Worm (Caenorhabditis elegans) whole organism, L3 larva: Measurements from ENCODE around the gene F17C11.11.

Experiments used
- R02D3.7 ChIP-seq: fragments of 150-350 bp; optimal IDR thresholded peaks from 2 replicates; lab custom pipeline; 2014; ENCODE audit warnings: missing biosample characterization, missing genetic modification characterization
- ZK546.5 ChIP-seq: sonication (generic microtip); optimal IDR thresholded peaks from 2 replicates; lab custom pipeline; 2017; ENCODE audit warnings: missing biosample characterization, missing genetic modification characterization
- aly-2 ChIP-seq: fragments of 150-350 bp; optimal IDR thresholded peaks from 2 replicates; lab custom pipeline; 2014; ENCODE audit warnings: missing biosample characterization, missing genetic modification characterization
- ama-1 ChIP-seq: fragments of 150-350 bp; optimal IDR thresholded peaks from 2 replicates; lab custom pipeline; 2018
- ceh-16 ChIP-seq: sonication (generic microtip); optimal IDR thresholded peaks from 2 replicates; lab custom pipeline; 2017; ENCODE audit warnings: missing biosample characterization, missing genetic modification characterization
- ceh-82 ChIP-seq: fragments of 150-350 bp; optimal IDR thresholded peaks from 2 replicates; lab custom pipeline; 2014; ENCODE audit warnings: missing biosample characterization, missing genetic modification characterization
- ceh-9 ChIP-seq: sonication (generic microtip); optimal IDR thresholded peaks from 2 replicates; lab custom pipeline; 2018; ENCODE audit warnings: missing biosample characterization, missing genetic modification characterization
- egl-27 ChIP-seq: sonication (generic microtip); optimal IDR thresholded peaks from 4 replicates; lab custom pipeline; 2017; ENCODE audit warnings: missing biosample characterization, missing genetic modification reagents, missing genetic modification characterization
- egl-5 ChIP-seq: fragments of 150-350 bp; optimal IDR thresholded peaks from 2 replicates; lab custom pipeline; 2017; ENCODE audit warnings: missing biosample characterization, missing genetic modification reagents, missing genetic modification characterization, inconsistent platforms
- elt-2 ChIP-seq: sonication (generic microtip); optimal IDR thresholded peaks from 2 replicates; lab custom pipeline; 2016; ENCODE audit warnings: missing genetic modification reagents, mild to moderate bottlenecking, missing genetic modification characterization, missing compliant biosample characterization
- eor-1 ChIP-seq, 2 experiments: fragments of 150-350 bp; optimal IDR thresholded peaks; 2 replicates each; lab custom pipeline; 2014 to 2018; ENCODE audit warnings: missing biosample characterization in 2 of 2, missing genetic modification characterization in 2 of 2
- fkh-10 ChIP-seq: sonication (generic microtip); optimal IDR thresholded peaks from 2 replicates; lab custom pipeline; 2017; ENCODE audit warnings: missing biosample characterization, missing genetic modification reagents, missing genetic modification characterization
- fkh-2 ChIP-seq: fragments of 150-350 bp; optimal IDR thresholded peaks from 2 replicates; lab custom pipeline; 2014; ENCODE audit warnings: missing biosample characterization, missing genetic modification reagents, missing genetic modification characterization
- fos-1 ChIP-seq: fragments of 150-350 bp; optimal IDR thresholded peaks from 2 replicates; lab custom pipeline; 2014; ENCODE audit warnings: missing biosample characterization, missing genetic modification characterization
- hmg-11 ChIP-seq: sonication (generic microtip); optimal IDR thresholded peaks from 2 replicates; lab custom pipeline; 2016; ENCODE audit warnings: missing genetic modification characterization, missing compliant biosample characterization
- jun-1 ChIP-seq: fragments of 150-350 bp; optimal IDR thresholded peaks from 2 replicates; lab custom pipeline; 2014; ENCODE audit warnings: missing biosample characterization, missing genetic modification reagents, missing genetic modification characterization
- lin-39 ChIP-seq: fragments of 150-350 bp; optimal IDR thresholded peaks from 2 replicates; lab custom pipeline; 2018; ENCODE audit warnings: missing biosample characterization, missing genetic modification reagents, missing genetic modification characterization
- nfya-1 ChIP-seq: sonication (generic microtip); optimal IDR thresholded peaks from 2 replicates; lab custom pipeline; 2017; ENCODE audit warnings: missing genetic modification characterization, mild to moderate bottlenecking, missing compliant biosample characterization, antibody characterized with exemption, moderate library complexity; ENCODE audit not compliant: insufficient read depth
- nhr-12 ChIP-seq: fragments of 150-350 bp; optimal IDR thresholded peaks from 2 replicates; lab custom pipeline; 2014; ENCODE audit warnings: missing biosample characterization, missing genetic modification characterization
- nhr-237 ChIP-seq: fragments of 150-350 bp; optimal IDR thresholded peaks from 2 replicates; lab custom pipeline; 2014; ENCODE audit warnings: missing biosample characterization, missing genetic modification characterization
- nhr-25 ChIP-seq: sonication (generic microtip); optimal IDR thresholded peaks from 2 replicates; lab custom pipeline; 2017; ENCODE audit warnings: missing biosample characterization, missing genetic modification characterization
- nhr-28 ChIP-seq: fragments of 150-350 bp; optimal IDR thresholded peaks from 2 replicates; lab custom pipeline; 2014; ENCODE audit warnings: missing biosample characterization, missing genetic modification characterization
- nhr-67 ChIP-seq: fragments of 150-350 bp; optimal IDR thresholded peaks from 2 replicates; lab custom pipeline; 2014; ENCODE audit warnings: missing biosample characterization, missing genetic modification characterization
- nhr-76 ChIP-seq: fragments of 150-350 bp; sonication (generic microtip); optimal IDR thresholded peaks from 5 replicates; lab custom pipeline; 2014; ENCODE audit warnings: missing biosample characterization, missing genetic modification characterization
- nhr-77 ChIP-seq: fragments of 150-350 bp; optimal IDR thresholded peaks from 2 replicates; lab custom pipeline; 2014; ENCODE audit warnings: missing biosample characterization, missing genetic modification characterization
- pha-4 ChIP-seq: fragments of 150-350 bp; optimal IDR thresholded peaks from 2 replicates; lab custom pipeline; 2014; ENCODE audit warnings: missing biosample characterization, missing genetic modification reagents, missing genetic modification characterization
- pqm-1 ChIP-seq: fragments of 150-350 bp; optimal IDR thresholded peaks from 2 replicates; lab custom pipeline; 2017; ENCODE audit warnings: missing biosample characterization, missing genetic modification characterization, inconsistent platforms
- snpc-4 ChIP-seq: fragments of 150-350 bp; optimal IDR thresholded peaks from 2 replicates; lab custom pipeline; 2014; ENCODE audit warnings: missing biosample characterization, missing genetic modification characterization
- tbx-2 ChIP-seq: sonication (generic microtip); optimal IDR thresholded peaks from 2 replicates; lab custom pipeline; 2016; ENCODE audit warnings: mild to moderate bottlenecking, missing genetic modification characterization, missing compliant biosample characterization
- unc-62 ChIP-seq: fragments of 150-350 bp; sonication (generic microtip); optimal IDR thresholded peaks from 4 replicates; lab custom pipeline; 2014; ENCODE audit warnings: missing biosample characterization, missing genetic modification reagents, missing genetic modification characterization
- zag-1 ChIP-seq: fragments of 150-350 bp; optimal IDR thresholded peaks from 2 replicates; lab custom pipeline; 2014; ENCODE audit warnings: missing biosample characterization, missing genetic modification characterization
- ztf-11 ChIP-seq: fragments of 150-350 bp; optimal IDR thresholded peaks from 2 replicates; lab custom pipeline; 2014; ENCODE audit warnings: missing biosample characterization, missing genetic modification characterization
- ztf-4 ChIP-seq: fragments of 150-350 bp; optimal IDR thresholded peaks from 2 replicates; lab custom pipeline; 2014; ENCODE audit warnings: missing biosample characterization, missing genetic modification characterization

The F17C11.11 gene

ce11 chrV:10951655-10952278 is 13.2 kb upstream of the F17C11.11 start, which contains the start of gene F17C11.4 (continued):
- TF ChIP-seq fkh-10 (GFP tag; lab: Kevin White, UChicago) (peak; percentile 9), fkh-2 (tag; lab: Kevin White, UChicago) (no peak), ceh-82 (tag; lab: Kevin White, UChicago) (no peak), ztf-11 (tag; lab: Kevin White, UChicago) (no peak), aly-2 (no peak), nhr-76 (tag; lab: Kevin White, UChicago) (no peak), nhr-77 (tag; lab: Kevin White, UChicago) (no peak), R02D3.7 (tag; lab: Kevin White, UChicago) (no peak), tbx-2 (tag; lab: Kevin White, UChicago) (peak; percentile 28), ztf-4 (no peak), ceh-16 (tag; lab: Kevin White, UChicago) (no peak), egl-27 (no peak), jun-1 (tag; lab: Kevin White, UChicago) (peak; percentile 80), nhr-12 (tag; lab: Kevin White, UChicago) (no peak), nfya-1 (tag; lab: Kevin White, UChicago) (peak; percentile 75), ceh-9 (tag; lab: Kevin White, UChicago) (no peak)

- TF ChIP-seq nfya-1 (tag; lab: Kevin White, UChicago): no peak
These were observed 10.9 kb upstream of the F17C11.11 start, which contains the start of gene col-153 for ce11 chrV:10949511-10949910. col-153 (plus strand) TSS chrV:10949811.

ce11 chrV:10947930-10948329 is 9.3 kb upstream of the F17C11.11 start, which contains the start of gene F17C11.2:
F17C11.2 (plus strand) TSS chrV:10948230.
- TF ChIP-seq ceh-82 (tag; lab: Kevin White, UChicago) (no peak), ztf-11 (tag; lab: Kevin White, UChicago) (no peak), ceh-16 (tag; lab: Kevin White, UChicago) (no peak), nfya-1 (tag; lab: Kevin White, UChicago) (no peak), fkh-2 (tag; lab: Kevin White, UChicago) (no peak), ama-1 (lab: Kevin White, UChicago) (no peak), jun-1 (tag; lab: Kevin White, UChicago) (no peak)

DNA sequence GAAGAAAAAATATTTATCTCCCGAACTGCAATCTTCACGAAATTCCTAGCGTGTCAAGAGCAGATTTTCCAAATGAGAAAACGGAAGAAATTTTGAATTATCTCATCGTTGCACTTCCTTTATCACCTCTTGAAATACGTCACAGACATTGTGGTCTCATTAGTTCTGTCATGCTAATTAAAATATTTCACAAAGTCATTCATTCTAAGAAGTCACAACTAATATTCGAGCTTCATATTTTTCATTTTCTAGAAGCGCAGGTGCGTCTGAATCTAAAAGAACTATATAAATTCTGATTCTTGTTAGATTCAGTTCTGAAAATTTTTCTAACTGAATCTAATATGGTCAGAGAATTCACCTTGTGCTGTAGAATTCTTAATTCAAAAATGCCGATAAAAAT is 8.6 kb upstream of the F17C11.11 start:
- TF ChIP-seq ceh-9 (tag; lab: Kevin White, UChicago) (no peak), snpc-4 (no peak), nhr-28 (tag; lab: Kevin White, UChicago) (no peak), R02D3.7 (tag; lab: Kevin White, UChicago) (no peak), hmg-11 (no peak), pqm-1 (tag; lab: Kevin White, UChicago) (no peak), zag-1 (tag; lab: Kevin White, UChicago) (no peak), ztf-4 (no peak), nfya-1 (tag; lab: Kevin White, UChicago) (no peak), ZK546.5 (tag; lab: Kevin White, UChicago) (no peak), pha-4 (tag; lab: Kevin White, UChicago) (no peak), elt-2 (no peak), nhr-67 (tag; lab: Kevin White, UChicago) (no peak), ama-1 (lab: Kevin White, UChicago) (no peak), nhr-77 (tag; lab: Kevin White, UChicago) (no peak), eor-1 (tag; optimal IDR thresholded peaks at IDR 0.05; lab: Kevin White, UChicago) (no peak), fkh-10 (GFP tag; lab: Kevin White, UChicago) (no peak), fkh-2 (tag; lab: Kevin White, UChicago) (no peak)
- TF ChIP-seq, all 47 proteins: peak for 0

DNA sequence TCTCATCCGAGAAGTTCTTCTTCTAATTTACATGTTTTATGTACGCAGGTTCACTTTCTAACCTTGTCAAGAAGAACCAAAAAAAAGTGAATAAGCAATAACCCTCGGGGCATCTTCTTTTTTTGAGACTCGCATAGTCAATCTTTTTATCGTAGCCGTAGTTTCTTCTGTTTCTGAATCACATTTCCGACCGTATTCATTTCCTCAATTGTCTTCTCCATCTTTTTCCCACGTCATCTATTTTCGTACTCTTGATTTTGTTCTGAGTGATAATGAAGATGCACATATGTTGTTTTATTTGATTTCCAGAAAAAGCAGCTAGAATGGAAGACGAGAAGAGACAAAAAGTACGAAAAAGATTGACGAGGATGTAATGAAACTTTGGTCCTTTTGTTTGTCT is 6.3 kb upstream of the F17C11.11 start:
- TF ChIP-seq nhr-28 (tag; lab: Kevin White, UChicago): no peak
- TF ChIP-seq egl-5 (tag; lab: Kevin White, UChicago): no peak
- TF ChIP-seq fkh-10 (GFP tag; lab: Kevin White, UChicago): peak; percentile 74
- no peak for TF ChIP-seq eor-1 (tag; optimal IDR thresholded peaks at IDR 0.05; lab: Kevin White, UChicago)
- no peak for TF ChIP-seq R02D3.7 (tag; lab: Kevin White, UChicago)
- TF ChIP-seq nhr-25 (tag; lab: Kevin White, UChicago): no peak
- TF ChIP-seq, all 47 proteins: peak for 1

DNA sequence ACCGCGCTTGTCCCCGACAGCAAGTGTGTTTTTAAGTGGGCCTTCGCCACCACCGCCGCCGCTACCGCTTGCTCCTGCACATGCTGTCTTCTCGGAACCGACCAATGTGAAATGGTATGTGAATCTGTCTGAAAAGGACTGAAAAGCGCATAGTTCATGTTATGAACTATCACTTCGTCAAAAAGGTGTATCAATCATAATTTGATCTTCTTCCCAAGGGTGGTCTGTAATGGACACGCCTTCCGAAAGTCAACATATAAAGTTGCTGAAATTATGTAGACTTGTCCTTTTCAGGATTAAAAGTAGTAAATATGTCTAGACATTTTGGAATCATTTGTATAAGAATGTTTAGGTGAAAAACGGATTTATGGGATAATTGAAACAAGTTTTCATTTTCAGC is 3.5 kb upstream of the F17C11.11 start, which contains the start of gene zip-9:
zip-9 (plus strand) TSS at position 301 of the 400 bp plus-strand sequence.
- TF ChIP-seq pha-4 (tag; lab: Kevin White, UChicago) (no peak), jun-1 (tag; lab: Kevin White, UChicago) (no peak), lin-39 (tag; lab: Kevin White, UChicago) (no peak), nhr-237 (tag; lab: Kevin White, UChicago) (no peak), fos-1 (tag; lab: Kevin White, UChicago) (no peak), unc-62 (no peak), ztf-11 (tag; lab: Kevin White, UChicago) (no peak), snpc-4 (no peak), egl-27 (no peak), ceh-16 (tag; lab: Kevin White, UChicago) (no peak), R02D3.7 (tag; lab: Kevin White, UChicago) (no peak)
- TF ChIP-seq, all 47 proteins: peak for 0
